Worm (Caenorhabditis elegans) whole organism, mixed stage, embryonic: ENCODE data around the gene ilcr-1.

Experiments
- M03D4.4 ChIP-seq: sonication (generic microtip); optimal IDR thresholded peaks from 2 replicates; lab custom pipeline; 2017; ENCODE audit warnings: mild to moderate bottlenecking, missing genetic modification characterization, missing compliant biosample characterization
- bed-3 ChIP-seq: fragments of 200-800 bp; sonication (Bioruptor generic); optimal IDR thresholded peaks from 3 replicates; lab custom pipeline; 2018; ENCODE audit warnings: mild to moderate bottlenecking, missing genetic modification characterization, moderate library complexity, missing compliant biosample characterization
- blmp-1 ChIP-seq: fragments of 150-350 bp; optimal IDR thresholded peaks from 2 replicates; lab custom pipeline; 2014; ENCODE audit warnings: missing biosample characterization, missing genetic modification characterization
- ceh-39 ChIP-seq: fragments of 150-350 bp; optimal IDR thresholded peaks from 2 replicates; lab custom pipeline; 2014; ENCODE audit warnings: missing biosample characterization, missing genetic modification characterization
- ceh-43 ChIP-seq: fragments of 200-800 bp; sonication (Bioruptor generic); optimal IDR thresholded peaks from 2 replicates; lab custom pipeline; 2018; ENCODE audit warnings: mild to moderate bottlenecking, missing genetic modification characterization, moderate library complexity, missing compliant biosample characterization
- ceh-83 ChIP-seq: fragments of 200-800 bp; sonication (Bioruptor generic); optimal IDR thresholded peaks from 2 replicates; lab custom pipeline; 2018; ENCODE audit warnings: mild to moderate bottlenecking, missing genetic modification characterization, missing compliant biosample characterization
- ces-1 ChIP-seq: fragments of 150-350 bp; optimal IDR thresholded peaks from 2 replicates; lab custom pipeline; 2014; ENCODE audit warnings: missing biosample characterization, missing genetic modification reagents, missing genetic modification characterization
- cnd-1 ChIP-seq: fragments of 200-800 bp; sonication (Bioruptor generic); optimal IDR thresholded peaks from 2 replicates; lab custom pipeline; 2018; ENCODE audit warnings: mild to moderate bottlenecking, missing genetic modification characterization, missing compliant biosample characterization
- drap-1 ChIP-seq: fragments of 200-800 bp; sonication (Bioruptor generic); optimal IDR thresholded peaks from 3 replicates; lab custom pipeline; 2018; ENCODE audit warnings: mild to moderate bottlenecking, missing genetic modification characterization, missing compliant biosample characterization
- elt-1 ChIP-seq: sonication (generic microtip); optimal IDR thresholded peaks from 2 replicates; lab custom pipeline; 2017; ENCODE audit warnings: missing genetic modification characterization, mild to moderate bottlenecking, missing compliant biosample characterization, antibody characterized with exemption, moderate library complexity, borderline replicate concordance; ENCODE audit not compliant: insufficient read depth
- elt-3 ChIP-seq: fragments of 150-350 bp; optimal IDR thresholded peaks from 2 replicates; lab custom pipeline; 2014; ENCODE audit warnings: missing biosample characterization, missing genetic modification characterization
- flh-1 ChIP-seq: fragments of 200-800 bp; sonication (Bioruptor generic); optimal IDR thresholded peaks from 2 replicates; lab custom pipeline; 2018; ENCODE audit warnings: mild to moderate bottlenecking, missing genetic modification characterization, moderate library complexity, missing compliant biosample characterization
- ham-2 ChIP-seq: fragments of 200-800 bp; sonication (Bioruptor generic); optimal IDR thresholded peaks from 2 replicates; lab custom pipeline; 2018; ENCODE audit warnings: mild to moderate bottlenecking, missing genetic modification characterization, missing compliant biosample characterization
- hlh-1 ChIP-seq: fragments of 150-350 bp; optimal IDR thresholded peaks from 2 replicates; lab custom pipeline; 2014; ENCODE audit warnings: missing biosample characterization, missing genetic modification reagents, missing genetic modification characterization
- lin-13 ChIP-seq: fragments of 150-350 bp; optimal IDR thresholded peaks from 2 replicates; lab custom pipeline; 2014; ENCODE audit warnings: missing biosample characterization, missing genetic modification characterization
- lin-32 ChIP-seq: fragments of 200-800 bp; sonication (Bioruptor generic); optimal IDR thresholded peaks from 2 replicates; lab custom pipeline; 2018; ENCODE audit warnings: mild to moderate bottlenecking, missing genetic modification characterization, missing compliant biosample characterization
- lsy-2 ChIP-seq: fragments of 150-350 bp; optimal IDR thresholded peaks from 2 replicates; lab custom pipeline; 2014; ENCODE audit warnings: missing biosample characterization, missing genetic modification characterization
- mab-5 ChIP-seq: fragments of 150-350 bp; optimal IDR thresholded peaks from 2 replicates; lab custom pipeline; 2014; ENCODE audit warnings: missing biosample characterization, missing genetic modification characterization
- mep-1 ChIP-seq: fragments of 150-350 bp; optimal IDR thresholded peaks from 2 replicates; lab custom pipeline; 2017; ENCODE audit warnings: missing biosample characterization, missing genetic modification reagents, missing genetic modification characterization, inconsistent platforms
- mls-2 ChIP-seq: sonication (generic microtip); optimal IDR thresholded peaks from 2 replicates; lab custom pipeline; 2016; ENCODE audit warnings: mild to moderate bottlenecking, missing genetic modification characterization, moderate library complexity, missing compliant biosample characterization
- nhr-12 ChIP-seq: fragments of 150-350 bp; optimal IDR thresholded peaks from 2 replicates; lab custom pipeline; 2014; ENCODE audit warnings: missing biosample characterization, missing genetic modification characterization
- nhr-2 ChIP-seq: fragments of 150-350 bp; optimal IDR thresholded peaks from 2 replicates; lab custom pipeline; 2014; ENCODE audit warnings: missing biosample characterization, missing genetic modification characterization
- nhr-28 ChIP-seq: fragments of 150-350 bp; optimal IDR thresholded peaks from 2 replicates; lab custom pipeline; 2014; ENCODE audit warnings: missing biosample characterization, missing genetic modification characterization
- nhr-76 ChIP-seq: sonication (generic microtip); optimal IDR thresholded peaks from 2 replicates; lab custom pipeline; 2017; ENCODE audit warnings: missing biosample characterization, missing genetic modification characterization
- pha-4 ChIP-seq: fragments of 150-350 bp; optimal IDR thresholded peaks from 2 replicates; lab custom pipeline; 2018; ENCODE audit warnings: missing biosample characterization, missing genetic modification reagents, missing genetic modification characterization
- sem-2 ChIP-seq: fragments of 200-800 bp; sonication (Bioruptor generic); optimal IDR thresholded peaks from 2 replicates; lab custom pipeline; 2018; ENCODE audit warnings: mild to moderate bottlenecking, missing genetic modification characterization, missing compliant biosample characterization
- snpc-4 ChIP-seq: fragments of 150-350 bp; optimal IDR thresholded peaks from 2 replicates; lab custom pipeline; 2014; ENCODE audit warnings: missing biosample characterization, missing genetic modification characterization
- sptf-1 ChIP-seq: sonication (generic microtip); optimal IDR thresholded peaks from 2 replicates; lab custom pipeline; 2017; ENCODE audit warnings: mild to moderate bottlenecking, missing genetic modification characterization, moderate library complexity, missing compliant biosample characterization
- unc-120 ChIP-seq: sonication (generic microtip); optimal IDR thresholded peaks from 2 replicates; lab custom pipeline; 2017; ENCODE audit warnings: missing genetic modification characterization, missing compliant biosample characterization; ENCODE audit not compliant: poor library complexity, severe bottlenecking
- unc-39 ChIP-seq: fragments of 150-350 bp; optimal IDR thresholded peaks from 2 replicates; lab custom pipeline; 2014; ENCODE audit warnings: missing biosample characterization, missing genetic modification characterization
- unc-62 ChIP-seq: fragments of 150-350 bp; optimal IDR thresholded peaks from 2 replicates; lab custom pipeline; 2014; ENCODE audit warnings: missing biosample characterization, missing genetic modification reagents, missing genetic modification characterization
- ztf-11 ChIP-seq: fragments of 150-350 bp; optimal IDR thresholded peaks from 2 replicates; lab custom pipeline; 2014; ENCODE audit warnings: missing biosample characterization, missing genetic modification characterization

The ilcr-1 gene

ce11 chrIV:14274834-14275233, 1.4 kb upstream of the ilcr-1 start:
- TF ChIP-seq nhr-2 (no peak), snpc-4 (tag; lab: Kevin White, UChicago) (no peak), elt-1 (no peak), unc-62 (GFP tag; lab: Kevin White, UChicago) (no peak), ceh-83 (GFP tag; lab: Kevin White, UChicago) (no peak), hlh-1 (tag; lab: Kevin White, UChicago) (no peak), M03D4.4 (no peak), sptf-1 (no peak), lsy-2 (tag; lab: Kevin White, UChicago) (no peak), bed-3 (GFP tag; lab: Kevin White, UChicago) (no peak), lin-32 (GFP tag; lab: Kevin White, UChicago) (no peak)

- TF ChIP-seq ceh-39 (tag; lab: Kevin White, UChicago) (no peak), nhr-12 (no peak), bed-3 (GFP tag; lab: Kevin White, UChicago) (no peak), ztf-11 (no peak), unc-120 (tag; lab: Kevin White, UChicago) (no peak), unc-39 (tag; lab: Kevin White, UChicago) (no peak), ceh-83 (GFP tag; lab: Kevin White, UChicago) (no peak), nhr-76 (no peak), mls-2 (tag; lab: Kevin White, UChicago) (no peak), sem-2 (GFP tag; lab: Kevin White, UChicago) (no peak), mab-5 (tag; lab: Kevin White, UChicago) (no peak), elt-3 (tag; lab: Kevin White, UChicago) (no peak), nhr-2 (no peak), unc-62 (GFP tag; lab: Kevin White, UChicago) (no peak), lin-32 (GFP tag; lab: Kevin White, UChicago) (no peak), ces-1 (GFP tag; lab: Kevin White, UChicago) (no peak), drap-1 (GFP tag; lab: Kevin White, UChicago) (no peak)
- TF ChIP-seq, all 35 proteins: peak for 0
Measured at ce11 chrIV:14276773-14277388, 621 bp downstream of the ilcr-1 start.

- TF ChIP-seq ceh-43 (no peak), lin-13 (no peak), elt-1 (no peak), drap-1 (GFP tag; lab: Kevin White, UChicago) (no peak), sptf-1 (no peak), nhr-2 (no peak), ceh-83 (GFP tag; lab: Kevin White, UChicago) (no peak), lin-32 (GFP tag; lab: Kevin White, UChicago) (no peak), ceh-39 (tag; lab: Kevin White, UChicago) (no peak), mep-1 (tag; lab: Kevin White, UChicago) (no peak), blmp-1 (tag; lab: Kevin White, UChicago) (no peak), bed-3 (GFP tag; lab: Kevin White, UChicago) (no peak), M03D4.4 (no peak), ces-1 (GFP tag; lab: Kevin White, UChicago) (no peak), nhr-28 (tag; lab: Kevin White, UChicago) (no peak), hlh-1 (tag; lab: Kevin White, UChicago) (no peak)
Measured at ce11 chrIV:14284920-14285319, 8.7 kb downstream of the ilcr-1 start.

ce11 chrIV:14291601-14292000, 15.3 kb downstream of the ilcr-1 start, which contains the start of gene Y64G10A.7:
TSS of gene Y64G10A.7 (plus strand) at chrIV:14291901.
- TF ChIP-seq lin-13: no peak
- no peak for TF ChIP-seq unc-62 (GFP tag; lab: Kevin White, UChicago)
- no peak for TF ChIP-seq unc-120 (tag; lab: Kevin White, UChicago)
- TF ChIP-seq drap-1 (GFP tag; lab: Kevin White, UChicago): no peak
- TF ChIP-seq flh-1: no peak
- TF ChIP-seq snpc-4 (tag; lab: Kevin White, UChicago): no peak
- no peak for TF ChIP-seq pha-4 (tag; lab: Kevin White, UChicago)
- TF ChIP-seq ham-2 (GFP tag; lab: Kevin White, UChicago): no peak

ce11 chrIV:14295262-14295661, 19.0 kb downstream of the ilcr-1 start:
- TF ChIP-seq unc-62 (GFP tag; lab: Kevin White, UChicago) (no peak), cnd-1 (tag; lab: Kevin White, UChicago) (no peak), nhr-12 (no peak), ztf-11 (no peak), pha-4 (tag; lab: Kevin White, UChicago) (no peak), ceh-83 (GFP tag; lab: Kevin White, UChicago) (no peak), drap-1 (GFP tag; lab: Kevin White, UChicago) (no peak), elt-3 (tag; lab: Kevin White, UChicago) (no peak), lsy-2 (tag; lab: Kevin White, UChicago) (no peak), hlh-1 (tag; lab: Kevin White, UChicago) (no peak), lin-32 (GFP tag; lab: Kevin White, UChicago) (no peak), nhr-76 (no peak), blmp-1 (tag; lab: Kevin White, UChicago) (no peak), bed-3 (GFP tag; lab: Kevin White, UChicago) (no peak), ceh-43 (no peak), nhr-2 (no peak)
